Fruit fly (Drosophila melanogaster): ENCODE results near the gene CG33494.

The CG33494 gene

dm6 chr3R:25462642-25463317 lies 32.2 kb downstream of the CG33494 start (continued):
- TF ChIP-seq CG3995 (GFP tag; optimal IDR thresholded peaks at IDR 0.05): no peak
- no peak for TF ChIP-seq CG2199 (GFP tag; IDR thresholded peaks at IDR 0.05)
- TF ChIP-seq CG17612 (GFP tag; IDR thresholded peaks at IDR 0.05): no peak
- peak; percentile 77 for TF ChIP-seq al (GFP tag; IDR thresholded peaks at IDR 0.05)
- peak; percentile 56 for TF ChIP-seq gsb (GFP tag; IDR thresholded peaks at IDR 0.05)
- no peak for TF ChIP-seq cg (GFP tag; optimal IDR thresholded peaks at IDR 0.05)
- no peak for TF ChIP-seq sima (GFP tag; optimal IDR thresholded peaks at IDR 0.05)
- no peak for TF ChIP-seq eyg (GFP tag; optimal IDR thresholded peaks at IDR 0.05)
- no peak for TF ChIP-seq Lim3 (GFP tag; IDR thresholded peaks at IDR 0.05)
- TF ChIP-seq sr (GFP tag; IDR thresholded peaks at IDR 0.05): no peak
- TF ChIP-seq CkIIα-i1 (GFP tag; IDR thresholded peaks at IDR 0.05): no peak
- TF ChIP-seq br (optimal IDR thresholded peaks at IDR 0.05): no peak
- TF ChIP-seq gcm2 (GFP tag; optimal IDR thresholded peaks at IDR 0.05): no peak
- no peak for TF ChIP-seq Ravus (GFP tag; IDR thresholded peaks at IDR 0.05)
- TF ChIP-seq Oli (tag; optimal IDR thresholded peaks at IDR 0.05): peak; percentile 20
- peak; percentile 18 for TF ChIP-seq CG9727 (GFP tag; optimal IDR thresholded peaks at IDR 0.05)
- peak; percentile 40; the same call in 1 of the 3 replicates for TF ChIP-seq H15 (GFP tag; IDR thresholded peaks at IDR 0.05)
- no peak for TF ChIP-seq slp2 (GFP tag; optimal IDR thresholded peaks at IDR 0.05)
- TF ChIP-seq CG12104 (GFP tag; optimal IDR thresholded peaks at IDR 0.05): peak; percentile 55
- TF ChIP-seq usp (GFP tag; optimal IDR thresholded peaks at IDR 0.05): no peak
- no peak for TF ChIP-seq CG33213 (GFP tag; optimal IDR thresholded peaks at IDR 0.05)
- 0 out of 3 replicates have a peak, but pooled peaks have one; percentile 28 for TF ChIP-seq C15 (GFP tag; IDR thresholded peaks at IDR 0.05)
- no peak for TF ChIP-seq pan (optimal IDR thresholded peaks at IDR 0.05)
- TF ChIP-seq pan (GFP tag; optimal IDR thresholded peaks at IDR 0.05 in 1 of 2, IDR thresholded peaks at IDR 0.05 in 1 of 2): peak in 1 of 2 experiments; percentile 58
- TF ChIP-seq B-H2 (GFP tag; optimal IDR thresholded peaks at IDR 0.05): no peak
- TF ChIP-seq Hr39 (optimal IDR thresholded peaks at IDR 0.05): no peak
- TF ChIP-seq CG1647 (GFP tag; optimal IDR thresholded peaks at IDR 0.05): no peak
- no peak for TF ChIP-seq CG14710 (tag; optimal IDR thresholded peaks at IDR 0.05)
- peak; percentile 45 for TF ChIP-seq CG12391 (tag; optimal IDR thresholded peaks at IDR 0.05)
- no peak for TF ChIP-seq CG5180 (GFP tag; optimal IDR thresholded peaks at IDR 0.05)
- TF ChIP-seq slbo (GFP tag; IDR thresholded peaks at IDR 0.05): peak; percentile 80
- TF ChIP-seq nerfin-2 (GFP tag; IDR thresholded peaks at IDR 0.05; ENCODE audit: partially characterized antibody): no peak
- no peak for TF ChIP-seq jumu (GFP tag; optimal IDR thresholded peaks at IDR 0.05)
- no peak for TF ChIP-seq CG31388 (GFP tag; optimal IDR thresholded peaks at IDR 0.05)
- TF ChIP-seq salm (tag; optimal IDR thresholded peaks at IDR 0.05): no peak
- no peak for TF ChIP-seq Fer2 (tag; optimal IDR thresholded peaks at IDR 0.05)
- TF ChIP-seq CG4617 (GFP tag; optimal IDR thresholded peaks at IDR 0.05; ENCODE audit: borderline replicate concordance): no peak
- peak; percentile 55 for TF ChIP-seq CG6689 (GFP tag; IDR thresholded peaks at IDR 0.05)
- peak; percentile 90 for TF ChIP-seq Drgx (GFP tag; IDR thresholded peaks at IDR 0.05)
- TF ChIP-seq pnt (GFP tag; optimal IDR thresholded peaks at IDR 0.05): no peak
- TF ChIP-seq CG6175 (GFP tag; IDR thresholded peaks at IDR 0.05): no peak
- TF ChIP-seq gsb-n (tag; optimal IDR thresholded peaks at IDR 0.05): no peak
- no peak for TF ChIP-seq ssp (GFP tag; IDR thresholded peaks at IDR 0.05)
- peak; percentile 11 for TF ChIP-seq CG9817 (tag; optimal IDR thresholded peaks at IDR 0.05)
- no peak for TF ChIP-seq CG9876 (GFP tag; optimal IDR thresholded peaks at IDR 0.05)
- no peak for TF ChIP-seq NC2α (GFP tag; optimal IDR thresholded peaks at IDR 0.05)
- peak; percentile 49 for TF ChIP-seq CG18599 (GFP tag; optimal IDR thresholded peaks at IDR 0.05)
- no peak for TF ChIP-seq CG18476 (GFP tag; optimal IDR thresholded peaks at IDR 0.05)
- TF ChIP-seq Kr (GFP tag; optimal IDR thresholded peaks at IDR 0.05): no peak
- TF ChIP-seq Tbp (GFP tag; optimal IDR thresholded peaks at IDR 0.05): no peak
- TF ChIP-seq az2 (GFP tag; optimal IDR thresholded peaks at IDR 0.05): no peak
- no peak for TF ChIP-seq CG18011 (GFP tag; optimal IDR thresholded peaks at IDR 0.05)
- no peak for TF ChIP-seq CG34422 (GFP tag; IDR thresholded peaks at IDR 0.05)
